Fruit fly (Drosophila melanogaster) whole organism, wandering third instar larva: Measurements from ENCODE around the gene Fur1.

Source experiments
- CrebA ChIP-seq: fragments of 200-800 bp; sonication (Bioruptor generic); optimal IDR thresholded peaks from 2 replicates; lab custom pipeline; 2016; ENCODE audit warnings: missing biosample characterization, mild to moderate bottlenecking, missing genetic modification characterization, borderline replicate concordance
- HLH106 ChIP-seq: fragments of 200-800 bp; optimal IDR thresholded peaks from 3 replicates; lab custom pipeline; 2019; ENCODE audit warnings: missing biosample characterization, mild to moderate bottlenecking, missing genetic modification characterization, moderate library complexity
- Hnf4 ChIP-seq: fragments of 200-800 bp; sonication (Bioruptor generic); optimal IDR thresholded peaks from 2 replicates; lab custom pipeline; 2016; ENCODE audit warnings: missing biosample characterization, mild to moderate bottlenecking, missing genetic modification characterization
- Hr78 ChIP-seq: fragments of >200 bp; optimal IDR thresholded peaks from 2 replicates; lab custom pipeline; 2017; ENCODE audit warnings: missing biosample characterization, missing genetic modification characterization
- Mio ChIP-seq: sonication (Bioruptor generic); optimal IDR thresholded peaks from 2 replicates; lab custom pipeline; 2016; ENCODE audit warnings: missing biosample characterization, missing genetic modification characterization
- OdsH ChIP-seq: fragments of 200-800 bp; sonication (Bioruptor generic); optimal IDR thresholded peaks from 2 replicates; lab custom pipeline; 2016; ENCODE audit warnings: missing biosample characterization, mild to moderate bottlenecking, missing genetic modification characterization
- Sp1 ChIP-seq: fragments of 200-800 bp; sonication (Bioruptor generic); optimal IDR thresholded peaks from 3 replicates; lab custom pipeline; 2019; ENCODE audit warnings: missing biosample characterization, mild to moderate bottlenecking, missing genetic modification characterization, moderate library complexity
- br ChIP-seq: fragments of 200-800 bp; sonication (Bioruptor generic); optimal IDR thresholded peaks from 2 replicates; lab custom pipeline; 2016; ENCODE audit warnings: missing biosample characterization, missing genetic modification characterization
- h ChIP-seq: fragments of 200-800 bp; sonication (Bioruptor generic); optimal IDR thresholded peaks from 3 replicates; lab custom pipeline; 2016; ENCODE audit warnings: missing biosample characterization, mild to moderate bottlenecking, missing genetic modification characterization
- lola ChIP-seq: fragments of >200 bp; optimal IDR thresholded peaks from 2 replicates; lab custom pipeline; 2017; ENCODE audit warnings: missing biosample characterization, missing genetic modification characterization
- tai ChIP-seq: sonication (Bioruptor generic); optimal IDR thresholded peaks from 2 replicates; lab custom pipeline; 2016; ENCODE audit warnings: missing biosample characterization, missing genetic modification characterization
- usp ChIP-seq: fragments of >200 bp; optimal IDR thresholded peaks from 2 replicates; lab custom pipeline; 2017; ENCODE audit warnings: missing biosample characterization, missing genetic modification characterization

DNA sequence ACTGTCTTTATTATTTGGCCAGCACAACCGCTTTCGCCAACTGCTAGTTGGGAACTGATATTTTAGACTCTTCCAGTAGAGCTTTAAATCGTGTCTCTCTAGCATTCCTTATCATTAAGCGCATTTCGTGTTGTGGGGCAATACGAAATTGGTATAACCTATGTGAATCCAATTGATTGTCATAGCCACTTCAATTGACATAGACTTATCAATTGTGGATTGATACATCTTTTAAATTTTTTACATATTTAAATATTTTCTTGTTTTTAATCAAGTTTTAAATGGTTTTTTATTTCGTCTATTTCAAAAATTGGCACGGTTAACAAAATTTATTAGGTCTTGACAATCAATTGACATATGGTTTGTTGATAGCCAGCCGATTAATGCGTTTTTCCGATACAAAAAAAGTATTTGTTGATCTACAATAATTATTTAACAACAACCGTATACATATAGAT, 173.3 kb downstream of the Fur1 start, which contains the start of gene CG31288:
- TF ChIP-seq h (GFP tag; lab: Kevin White, UChicago) (no peak), lola (GFP tag; lab: Kevin White, UChicago) (no peak), Sp1 (GFP tag; lab: Kevin White, UChicago) (no peak), Mio (GFP tag; lab: Kevin White, UChicago) (no peak), Hr78 (no peak), OdsH (GFP tag; lab: Kevin White, UChicago) (no peak), usp (GFP tag; lab: Kevin White, UChicago) (no peak), Hnf4 (GFP tag; lab: Kevin White, UChicago) (no peak), CrebA (GFP tag; lab: Kevin White, UChicago) (no peak), tai (no peak), HLH106 (tag; lab: Kevin White, UChicago) (no peak), br (GFP tag; lab: Kevin White, UChicago) (no peak)
